Worm (Caenorhabditis elegans) whole organism, late embryonic: ENCODE data around the gene R03A10.5.

ENCODE experiments used
- K02D7.2 ChIP-seq: sonication (generic microtip); optimal IDR thresholded peaks from 2 replicates; lab custom pipeline; 2017; ENCODE audit warnings: mild to moderate bottlenecking, missing genetic modification characterization, missing compliant biosample characterization
- ahr-1 ChIP-seq: sonication (generic microtip); optimal IDR thresholded peaks from 2 replicates; lab custom pipeline; 2016; ENCODE audit warnings: missing genetic modification characterization, missing compliant biosample characterization
- lim-6 ChIP-seq: sonication (generic microtip); optimal IDR thresholded peaks from 2 replicates; lab custom pipeline; 2016; ENCODE audit warnings: missing genetic modification characterization, missing compliant biosample characterization
- nhr-11 ChIP-seq: fragments of 150-350 bp; optimal IDR thresholded peaks from 2 replicates; lab custom pipeline; 2014; ENCODE audit warnings: missing biosample characterization, missing genetic modification characterization

ce11 chrX:15423708-15424423, 22.7 kb upstream of the R03A10.5 start:
- TF ChIP-seq nhr-11 (tag; lab: Kevin White, UChicago) (no peak), lim-6 (tag; lab: Kevin White, UChicago) (no peak), ahr-1 (tag; lab: Kevin White, UChicago) (no peak), K02D7.2 (tag; lab: Kevin White, UChicago) (no peak)
